Worm (Caenorhabditis elegans) whole organism, L2 larva: ENCODE measurements around the gene cwp-1.

Experiments used
- ZK546.5 ChIP-seq: sonication (generic microtip); optimal IDR thresholded peaks from 2 replicates; lab custom pipeline; 2017; ENCODE audit warnings: missing biosample characterization, missing genetic modification characterization
- aly-2 ChIP-seq: fragments of 150-350 bp; optimal IDR thresholded peaks from 2 replicates; lab custom pipeline; 2014; ENCODE audit warnings: missing biosample characterization, missing genetic modification characterization
- ama-1 ChIP-seq: fragments of 150-350 bp; optimal IDR thresholded peaks from 2 replicates; lab custom pipeline; 2018; ENCODE audit warnings: inconsistent platforms
- ceh-82 ChIP-seq: fragments of 150-350 bp; optimal IDR thresholded peaks from 2 replicates; lab custom pipeline; 2014; ENCODE audit warnings: missing biosample characterization, missing genetic modification characterization
- elt-3 ChIP-seq: sonication (generic microtip); optimal IDR thresholded peaks from 2 replicates; lab custom pipeline; 2017; ENCODE audit warnings: missing biosample characterization, missing genetic modification characterization
- lin-11 ChIP-seq: fragments of 150-350 bp; sonication (generic microtip); optimal IDR thresholded peaks from 2 replicates; lab custom pipeline; 2014; ENCODE audit warnings: missing biosample characterization, missing genetic modification characterization, inconsistent platforms, mixed read lengths
- nhr-11 ChIP-seq: fragments of 150-350 bp; optimal IDR thresholded peaks from 2 replicates; lab custom pipeline; 2014; ENCODE audit warnings: missing biosample characterization, missing genetic modification characterization
- nhr-129 ChIP-seq: fragments of 150-350 bp; optimal IDR thresholded peaks from 2 replicates; lab custom pipeline; 2014; ENCODE audit warnings: missing biosample characterization, missing genetic modification characterization
- skn-1 ChIP-seq: sonication (generic microtip); optimal IDR thresholded peaks from 2 replicates; lab custom pipeline; 2017; ENCODE audit warnings: missing biosample characterization, missing genetic modification characterization
- snpc-4 ChIP-seq: fragments of 150-350 bp; optimal IDR thresholded peaks from 2 replicates; lab custom pipeline; 2014; ENCODE audit warnings: missing biosample characterization, missing genetic modification characterization
- unc-55 ChIP-seq: fragments of 150-350 bp; sonication (generic microtip); optimal IDR thresholded peaks from 3 replicates; lab custom pipeline; 2014; ENCODE audit warnings: missing biosample characterization, missing genetic modification reagents, missing genetic modification characterization
- unc-62 ChIP-seq: fragments of 150-350 bp; optimal IDR thresholded peaks from 2 replicates; lab custom pipeline; 2014; ENCODE audit warnings: missing biosample characterization, missing genetic modification reagents, missing genetic modification characterization
- ztf-1 ChIP-seq: fragments of 200-800 bp; sonication (Bioruptor generic); conservative IDR thresholded peaks from 2 replicates; pipeline ENCODE4 v1.3.6; 2022; ENCODE audit warnings: missing genetic modification characterization, missing compliant biosample characterization
- ztf-11 ChIP-seq: sonication (generic microtip); optimal IDR thresholded peaks from 2 replicates; lab custom pipeline; 2017; ENCODE audit warnings: missing biosample characterization, missing genetic modification characterization

ce11 chrV:4862737-4863136 lies 21.7 kb upstream of the cwp-1 start, which contains the start of gene C37H5.13:
- TF ChIP-seq unc-62 (GFP tag; lab: Kevin White, UChicago) (no peak), ztf-11 (no peak), snpc-4 (tag; lab: Kevin White, UChicago) (no peak), aly-2 (tag; lab: Kevin White, UChicago) (no peak), lin-11 (tag; lab: Kevin White, UChicago) (no peak), elt-3 (tag; lab: Kevin White, UChicago) (no peak), ama-1 (lab: Kevin White, UChicago) (no peak), nhr-129 (tag; lab: Kevin White, UChicago) (peak; percentile 97), ceh-82 (tag; lab: Kevin White, UChicago) (no peak), ztf-1 (GFP tag; lab: Robert Waterston, UW) (no peak), ZK546.5 (tag; lab: Kevin White, UChicago) (no peak), nhr-11 (tag; lab: Kevin White, UChicago) (no peak), unc-55 (GFP tag; lab: Kevin White, UChicago) (no peak), skn-1 (tag; lab: Kevin White, UChicago) (no peak)
